Worm (Caenorhabditis elegans) whole organism, L2 larva: ENCODE data around the gene gar-2.

Experiments
- ZK546.5 ChIP-seq: sonication (generic microtip); optimal IDR thresholded peaks from 2 replicates; lab custom pipeline; 2017; ENCODE audit warnings: missing biosample characterization, missing genetic modification characterization
- ama-1 ChIP-seq: fragments of 150-350 bp; optimal IDR thresholded peaks from 2 replicates; lab custom pipeline; 2018; ENCODE audit warnings: inconsistent platforms
- egl-27 ChIP-seq: sonication (generic microtip); optimal IDR thresholded peaks from 3 replicates; lab custom pipeline; 2017; ENCODE audit warnings: missing biosample characterization, missing genetic modification reagents, missing genetic modification characterization
- elt-3 ChIP-seq: sonication (generic microtip); optimal IDR thresholded peaks from 2 replicates; lab custom pipeline; 2017; ENCODE audit warnings: missing biosample characterization, missing genetic modification characterization
- nhr-11 ChIP-seq: fragments of 150-350 bp; optimal IDR thresholded peaks from 2 replicates; lab custom pipeline; 2014; ENCODE audit warnings: missing biosample characterization, missing genetic modification characterization
- nhr-77 ChIP-seq: fragments of 150-350 bp; optimal IDR thresholded peaks from 2 replicates; lab custom pipeline; 2014; ENCODE audit warnings: missing biosample characterization, missing genetic modification characterization
- sma-9 ChIP-seq, 2 experiments: fragments of 150-350 bp in 1 of 2; sonication (generic microtip) in 1 of 2; optimal IDR thresholded peaks; 2 replicates each; lab custom pipeline; 2014 to 2016; ENCODE audit warnings: missing genetic modification characterization in 2 of 2, mild to moderate bottlenecking in 1 of 2, missing biosample characterization in 1 of 2, missing compliant biosample characterization in 1 of 2, missing genetic modification reagents in 1 of 2, moderate library complexity in 1 of 2
- unc-39 ChIP-seq: fragments of 150-350 bp; optimal IDR thresholded peaks from 2 replicates; lab custom pipeline; 2014; ENCODE audit warnings: missing biosample characterization, missing genetic modification characterization
- unc-55 ChIP-seq: fragments of 150-350 bp; sonication (generic microtip); optimal IDR thresholded peaks from 3 replicates; lab custom pipeline; 2014; ENCODE audit warnings: missing biosample characterization, missing genetic modification reagents, missing genetic modification characterization

ce11 chrIII:6290469-6291182 lies 18.5 kb upstream of the gar-2 start:
- TF ChIP-seq ZK546.5 (tag; lab: Kevin White, UChicago): no peak
- no peak for TF ChIP-seq nhr-11 (tag; lab: Kevin White, UChicago)
- TF ChIP-seq elt-3 (tag; lab: Kevin White, UChicago): no peak
- TF ChIP-seq unc-39 (tag; lab: Kevin White, UChicago): no peak
- no peak for TF ChIP-seq egl-27 (tag; lab: Kevin White, UChicago)
- no peak for TF ChIP-seq ama-1
- no peak for TF ChIP-seq unc-55 (GFP tag; lab: Kevin White, UChicago)
- no peak for TF ChIP-seq nhr-77 (tag; lab: Kevin White, UChicago)
- TF ChIP-seq sma-9 (GFP tag; optimal IDR thresholded peaks at IDR 0.05; lab: Kevin White, UChicago): no peak
- no peak for TF ChIP-seq sma-9 (tag; optimal IDR thresholded peaks at IDR 0.05; lab: Kevin White, UChicago)
